Fruit fly (Drosophila melanogaster) whole organism, embryonic: ENCODE results near the gene Irp-1B.

Experiments used
- Ada2b ChIP-seq: fragments of 200-800 bp; sonication (Bioruptor generic); IDR thresholded peaks from 2 replicates; pipeline ENCODE4 v1.3.6; 2022; ENCODE audit warnings: missing biosample characterization, missing genetic modification characterization
- CG10209 ChIP-seq: fragments of 200-800 bp; sonication (Bioruptor generic); optimal IDR thresholded peaks from 3 replicates; lab custom pipeline; 2017; ENCODE audit warnings: missing biosample characterization, mild to moderate bottlenecking, missing genetic modification characterization, missing genetic modification reagents
- CG11247 ChIP-seq: fragments of 200-800 bp; sonication (Bioruptor generic); IDR thresholded peaks from 2 replicates; pipeline ENCODE4 v1.3.6; 2022; ENCODE audit warnings: missing biosample characterization, missing genetic modification characterization
- CG14667 ChIP-seq: fragments of 200-800 bp; sonication (Bioruptor generic); IDR thresholded peaks from 2 replicates; pipeline ENCODE4 v1.3.6; 2022; ENCODE audit warnings: missing biosample characterization, missing genetic modification characterization
- CG15269 ChIP-seq: fragments of 200-800 bp; sonication (Bioruptor generic); optimal IDR thresholded peaks from 2 replicates; lab custom pipeline; 2018; ENCODE audit warnings: missing biosample characterization, mild to moderate bottlenecking, missing genetic modification characterization, moderate library complexity
- CG16815 ChIP-seq: fragments of 200-800 bp; sonication (Bioruptor generic); optimal IDR thresholded peaks from 3 replicates; lab custom pipeline; 2017; ENCODE audit warnings: missing biosample characterization, mild to moderate bottlenecking, missing genetic modification characterization
- CG16863 ChIP-seq: fragments of 200-800 bp; sonication (Bioruptor generic); optimal IDR thresholded peaks from 3 replicates; lab custom pipeline; 2016; ENCODE audit warnings: missing biosample characterization, missing genetic modification characterization
- CG17802 ChIP-seq: fragments of 200-800 bp; sonication (Bioruptor generic); optimal IDR thresholded peaks from 2 replicates; lab custom pipeline; 2018; ENCODE audit warnings: missing biosample characterization, mild to moderate bottlenecking, missing genetic modification characterization, moderate library complexity
- CG18011 ChIP-seq: fragments of 200-800 bp; sonication (Bioruptor generic); optimal IDR thresholded peaks from 2 replicates; lab custom pipeline; 2017; ENCODE audit warnings: missing biosample characterization, missing genetic modification characterization, mild to moderate bottlenecking, moderate library complexity, missing genotype
- CG18476 ChIP-seq: fragments of 200-800 bp; sonication (Bioruptor generic); optimal IDR thresholded peaks from 2 replicates; lab custom pipeline; 2016; ENCODE audit warnings: missing biosample characterization, mild to moderate bottlenecking, missing genetic modification characterization
- CG18764 ChIP-seq: fragments of 200-800 bp; sonication (Bioruptor generic); optimal IDR thresholded peaks from 3 replicates; lab custom pipeline; 2016; ENCODE audit warnings: missing biosample characterization, missing genetic modification characterization
- CG2712 ChIP-seq: fragments of 200-800 bp; optimal IDR thresholded peaks from 3 replicates; lab custom pipeline; 2019; ENCODE audit warnings: missing biosample characterization, mild to moderate bottlenecking, missing genetic modification characterization, moderate library complexity
- CG31441 ChIP-seq: fragments of 200-800 bp; sonication (Bioruptor generic); IDR thresholded peaks from 2 replicates; pipeline ENCODE4 v1.3.6; 2022; ENCODE audit warnings: missing biosample characterization, missing genetic modification characterization
- CG7786 ChIP-seq: fragments of 200-800 bp; sonication (Bioruptor generic); optimal IDR thresholded peaks from 2 replicates; lab custom pipeline; 2016; ENCODE audit warnings: missing biosample characterization, missing genetic modification characterization
- CG7839 ChIP-seq: fragments of 200-800 bp; sonication (Bioruptor generic); optimal IDR thresholded peaks from 3 replicates; lab custom pipeline; 2018; ENCODE audit warnings: missing biosample characterization, mild to moderate bottlenecking, missing genetic modification characterization, moderate library complexity
- CG8359 ChIP-seq: fragments of 200-800 bp; sonication (Bioruptor generic); optimal IDR thresholded peaks from 2 replicates; lab custom pipeline; 2017; ENCODE audit warnings: missing biosample characterization, mild to moderate bottlenecking, missing genetic modification characterization, borderline replicate concordance
- CG9727 ChIP-seq: fragments of 200-800 bp; sonication (Bioruptor generic); optimal IDR thresholded peaks from 3 replicates; lab custom pipeline; 2017; ENCODE audit warnings: missing biosample characterization, mild to moderate bottlenecking, missing genetic modification characterization
- E2f2 ChIP-seq: fragments of 200-800 bp; sonication (Bioruptor generic); IDR thresholded peaks from 2 replicates; pipeline ENCODE4 v1.3.6; 2022; ENCODE audit warnings: missing biosample characterization, missing genetic modification characterization
- Fer3 ChIP-seq: fragments of 200-800 bp; sonication (Bioruptor generic); optimal IDR thresholded peaks from 2 replicates; lab custom pipeline; 2018; ENCODE audit warnings: missing biosample characterization, mild to moderate bottlenecking, missing genetic modification characterization, moderate library complexity
- HLH54F ChIP-seq: fragments of 200-800 bp; sonication (Bioruptor generic); optimal IDR thresholded peaks from 3 replicates; lab custom pipeline; 2016; ENCODE audit warnings: missing biosample characterization, missing genetic modification characterization
- Hr51 ChIP-seq, 2 experiments: fragments of 200-800 bp; sonication (Bioruptor generic); optimal IDR thresholded peaks; 2 replicates in 1 of 2; 3 replicates in 1 of 2; lab custom pipeline; 2016 to 2018; ENCODE audit warnings: missing biosample characterization in 2 of 2, missing genetic modification characterization in 2 of 2, mild to moderate bottlenecking in 1 of 2, moderate library complexity in 1 of 2
- Mad ChIP-seq: fragments of 200-800 bp; sonication (Bioruptor generic); optimal IDR thresholded peaks from 2 replicates; lab custom pipeline; 2016; ENCODE audit warnings: missing biosample characterization, missing genetic modification characterization
- NC2α ChIP-seq: fragments of 200-800 bp; sonication (Bioruptor generic); optimal IDR thresholded peaks from 2 replicates; lab custom pipeline; 2016; ENCODE audit warnings: missing biosample characterization, missing genetic modification characterization
- NFAT ChIP-seq: fragments of 200-800 bp; sonication (Bioruptor generic); IDR thresholded peaks from 2 replicates; pipeline ENCODE4 v1.3.6; 2022; ENCODE audit warnings: missing biosample characterization, missing genetic modification characterization
- Ptx1 ChIP-seq: fragments of 200-800 bp; sonication (Bioruptor generic); IDR thresholded peaks from 2 replicates; pipeline ENCODE4 v1.3.6; 2022; ENCODE audit warnings: missing biosample characterization, missing genetic modification characterization
- Ravus ChIP-seq: fragments of 200-800 bp; sonication (Bioruptor generic); IDR thresholded peaks from 2 replicates; pipeline ENCODE4 v1.3.6; 2022; ENCODE audit warnings: missing biosample characterization, missing genetic modification characterization
- Six4 ChIP-seq: fragments of 200-800 bp; sonication (Bioruptor generic); optimal IDR thresholded peaks from 2 replicates; lab custom pipeline; 2016; ENCODE audit warnings: missing biosample characterization, missing genetic modification characterization
- Sox102F ChIP-seq: fragments of 200-800 bp; sonication (Bioruptor generic); optimal IDR thresholded peaks from 2 replicates; lab custom pipeline; 2018; ENCODE audit warnings: missing biosample characterization, mild to moderate bottlenecking, missing genetic modification characterization, moderate library complexity
- Ssrp ChIP-seq: fragments of 200-800 bp; sonication (Bioruptor generic); optimal IDR thresholded peaks from 2 replicates; lab custom pipeline; 2018; ENCODE audit warnings: missing biosample characterization, mild to moderate bottlenecking, missing genetic modification characterization, moderate library complexity
- az2 ChIP-seq: fragments of 200-800 bp; sonication (Bioruptor generic); optimal IDR thresholded peaks from 3 replicates; lab custom pipeline; 2016; ENCODE audit warnings: missing biosample characterization, missing genetic modification characterization
- bcd ChIP-seq: fragments of 200-800 bp; sonication (Bioruptor generic); optimal IDR thresholded peaks from 2 replicates; lab custom pipeline; 2017; ENCODE audit warnings: missing biosample characterization, mild to moderate bottlenecking, missing genetic modification characterization
- bsh ChIP-seq, 2 experiments: fragments of 200-800 bp; sonication (Bioruptor generic); optimal IDR thresholded peaks; 2 replicates each; lab custom pipeline; 2017 to 2018; ENCODE audit warnings: mild to moderate bottlenecking in 2 of 2, missing biosample characterization in 2 of 2, missing genetic modification characterization in 2 of 2, moderate library complexity in 1 of 2
- croc ChIP-seq: fragments of 200-800 bp; sonication (Bioruptor generic); conservative IDR thresholded peaks from 3 replicates; pipeline ENCODE4 v1.3.6; 2022; ENCODE audit warnings: missing biosample characterization, missing genetic modification characterization
- crp ChIP-seq, 2 experiments: fragments of 200-800 bp; sonication (Bioruptor generic); optimal IDR thresholded peaks; 2 replicates in 1 of 2; 3 replicates in 1 of 2; lab custom pipeline; 2017; ENCODE audit warnings: missing biosample characterization in 2 of 2, missing genetic modification characterization in 2 of 2, mild to moderate bottlenecking in 1 of 2, moderate library complexity in 1 of 2
- dmrt99B ChIP-seq: fragments of 200-800 bp; sonication (Bioruptor generic); optimal IDR thresholded peaks from 2 replicates; lab custom pipeline; 2018; ENCODE audit warnings: missing biosample characterization, mild to moderate bottlenecking, missing genetic modification characterization, moderate library complexity
- ewg ChIP-seq: fragments of 200-800 bp; sonication (Bioruptor generic); optimal IDR thresholded peaks from 3 replicates; lab custom pipeline; 2017; ENCODE audit warnings: mild to moderate bottlenecking, missing biosample characterization, missing genetic modification reagents, missing genetic modification characterization
- exex ChIP-seq: fragments of 200-800 bp; sonication (Bioruptor generic); optimal IDR thresholded peaks from 4 replicates; lab custom pipeline; 2018; ENCODE audit warnings: missing biosample characterization, mild to moderate bottlenecking, missing genetic modification characterization, moderate library complexity
- fd102C ChIP-seq: fragments of 200-800 bp; sonication (Bioruptor generic); optimal IDR thresholded peaks from 2 replicates; lab custom pipeline; 2018; ENCODE audit warnings: missing biosample characterization, mild to moderate bottlenecking, missing genetic modification characterization, moderate library complexity
- inv ChIP-seq: fragments of 200-800 bp; sonication (Bioruptor generic); IDR thresholded peaks from 2 replicates; pipeline ENCODE4 v1.3.6; 2022; ENCODE audit warnings: missing biosample characterization, missing genetic modification characterization; ENCODE audit not compliant: partially characterized antibody
- kay ChIP-seq: fragments of 200-800 bp; sonication (Bioruptor generic); optimal IDR thresholded peaks from 2 replicates; lab custom pipeline; 2016; ENCODE audit warnings: missing biosample characterization, missing genetic modification characterization
- nau ChIP-seq: fragments of 200-800 bp; sonication (Bioruptor generic); optimal IDR thresholded peaks from 3 replicates; lab custom pipeline; 2017; ENCODE audit warnings: missing biosample characterization, mild to moderate bottlenecking, missing genetic modification characterization, missing genetic modification reagents
- psq ChIP-seq: fragments of 200-800 bp; sonication (Bioruptor generic); optimal IDR thresholded peaks from 2 replicates; lab custom pipeline; 2017; ENCODE audit warnings: missing biosample characterization, missing genetic modification characterization
- pzg ChIP-seq: fragments of 200-800 bp; sonication (Bioruptor generic); optimal IDR thresholded peaks from 3 replicates; lab custom pipeline; 2018; ENCODE audit warnings: missing biosample characterization, mild to moderate bottlenecking, missing genetic modification characterization, moderate library complexity
- sc ChIP-seq, 3 experiments: fragments of >200 bp in 2 of 3; fragments of 200-800 bp in 1 of 3; sonication (Bioruptor generic) in 1 of 3; optimal IDR thresholded peaks; 2 replicates in 2 of 3; 3 replicates in 1 of 3; lab custom pipeline; 2017; ENCODE audit warnings: mild to moderate bottlenecking in 1 of 3, missing biosample characterization in 1 of 3, missing genetic modification characterization in 1 of 3, missing genetic modification reagents in 1 of 3
- sens ChIP-seq: fragments of 200-800 bp; sonication (Bioruptor generic); peaks from one replicate; lab custom pipeline; 2016; ENCODE audit warnings: missing biosample characterization, missing genetic modification characterization
- sim ChIP-seq: fragments of 200-800 bp; sonication (Bioruptor generic); IDR thresholded peaks from 2 replicates; pipeline ENCODE4 v1.3.6; 2022; ENCODE audit warnings: missing biosample characterization, missing genetic modification characterization
- stc ChIP-seq: fragments of 200-800 bp; sonication (Bioruptor generic); IDR thresholded peaks from 2 replicates; pipeline ENCODE4 v1.3.6; 2022; ENCODE audit warnings: missing biosample characterization, missing genetic modification characterization
- usp ChIP-seq: fragments of >200 bp; optimal IDR thresholded peaks from 2 replicates; lab custom pipeline; 2017; ENCODE audit warnings: missing biosample characterization, missing genetic modification characterization
- vfl ChIP-seq: fragments of 200-800 bp; sonication (Bioruptor generic); optimal IDR thresholded peaks from 2 replicates; lab custom pipeline; 2016; ENCODE audit warnings: missing biosample characterization, missing genetic modification characterization
- zfh1 ChIP-seq: fragments of 200-800 bp; sonication (Bioruptor generic); IDR thresholded peaks from 3 replicates; pipeline ENCODE4 v1.3.6; 2022; ENCODE audit warnings: missing biosample characterization, missing genetic modification characterization

Irp-1B gene

dm6 chr3R:10448957-10449356 lies 36.3 kb upstream of the Irp-1B start (continued):
- peak; percentile 49 for TF ChIP-seq Sox102F (GFP tag; lab: Kevin White, UChicago)
- peak; percentile 21 for TF ChIP-seq Six4
- no peak for TF ChIP-seq NC2α (GFP tag; lab: Kevin White, UChicago)
- no peak for TF ChIP-seq sc (optimal IDR thresholded peaks at IDR 0.05; lab: Kevin White, UChicago)
- peak; percentile 8 for TF ChIP-seq sc (GFP tag; optimal IDR thresholded peaks at IDR 0.05; lab: Kevin White, UChicago)
- TF ChIP-seq Ssrp (tag; lab: Kevin White, UChicago), result peak; percentile 53
- peak; percentile 4 for TF ChIP-seq ewg (GFP tag; lab: Kevin White, UChicago)
- 0 out of 3 replicates have a peak, but pooled peaks have one; percentile 29 for TF ChIP-seq croc (GFP tag; lab: Robert Waterston, UW)
- TF ChIP-seq Ada2b (GFP tag; lab: Robert Waterston, UW), result 0 out of 2 replicates have a peak, but pooled peaks have one; percentile 12
- peak; percentile 91 for TF ChIP-seq sens (GFP tag; lab: Kevin White, UChicago)
- TF ChIP-seq CG18476 (GFP tag; lab: Kevin White, UChicago), result no peak
- no peak for TF ChIP-seq CG18011 (GFP tag; lab: Kevin White, UChicago)
- no peak for TF ChIP-seq fd102C (GFP tag; lab: Kevin White, UChicago)
- peak; percentile 18 for TF ChIP-seq bcd
- no peak for TF ChIP-seq kay
- no peak for TF ChIP-seq E2f2 (GFP tag; lab: Robert Waterston, UW)
- peak; percentile 32 for TF ChIP-seq Fer3 (tag; lab: Kevin White, UChicago)
- TF ChIP-seq CG7839 (tag; lab: Kevin White, UChicago), result peak; percentile 53
- TF ChIP-seq exex, result no peak
- TF ChIP-seq inv (GFP tag; lab: Robert Waterston, UW), result no peak
- peak; percentile 21; the same call in 1 of the 2 replicates for TF ChIP-seq Ptx1 (GFP tag; lab: Robert Waterston, UW)
- no peak for TF ChIP-seq Ravus (GFP tag; lab: Robert Waterston, UW)
- no peak for TF ChIP-seq CG18764 (GFP tag; lab: Kevin White, UChicago)
- TF ChIP-seq CG2712 (tag; lab: Kevin White, UChicago), result peak; percentile 76
- no peak for TF ChIP-seq vfl (GFP tag; lab: Kevin White, UChicago)
- no peak for TF ChIP-seq NFAT
- no peak for TF ChIP-seq nau (GFP tag; lab: Kevin White, UChicago)
- peak; percentile 63; the same call in 1 of the 2 replicates for TF ChIP-seq CG31441 (GFP tag; lab: Robert Waterston, UW)
- no peak for TF ChIP-seq CG16815
- peak; percentile 35 for TF ChIP-seq CG9727 (GFP tag; lab: Kevin White, UChicago)
- no peak for TF ChIP-seq CG16863
- peak; percentile 19 for TF ChIP-seq CG17802 (tag; lab: Kevin White, UChicago)
- peak; percentile 24 for TF ChIP-seq CG8359 (GFP tag; lab: Kevin White, UChicago)
- TF ChIP-seq crp (GFP tag; optimal IDR thresholded peaks at IDR 0.05; lab: Kevin White, UChicago), result no peak
- TF ChIP-seq CG15269 (tag; lab: Kevin White, UChicago), result peak; percentile 26
- peak; percentile 39; the same call in 1 of the 3 replicates for TF ChIP-seq zfh1 (GFP tag; lab: Robert Waterston, UW)
- no peak for TF ChIP-seq pzg
- TF ChIP-seq stc (GFP tag; lab: Robert Waterston, UW), result peak; percentile 31; the same call in 1 of the 2 replicates
- no peak for TF ChIP-seq Mad
- TF ChIP-seq Hr51 (GFP tag; optimal IDR thresholded peaks at IDR 0.05; lab: Kevin White, UChicago), result peak in 1 of 2 experiments; percentile 52
- TF ChIP-seq az2, result peak; percentile 41
- TF ChIP-seq CG11247, result no peak
- TF ChIP-seq CG10209 (GFP tag; lab: Kevin White, UChicago), result peak; percentile 17
- TF ChIP-seq sim (GFP tag; lab: Robert Waterston, UW), result no peak
- no peak for TF ChIP-seq psq (GFP tag; lab: Kevin White, UChicago)
- peak in 1 of 2 experiments; percentile 81 for TF ChIP-seq bsh (GFP tag; optimal IDR thresholded peaks at IDR 0.05; lab: Kevin White, UChicago)
- peak; percentile 63 for TF ChIP-seq dmrt99B
- no peak for TF ChIP-seq CG14667 (GFP tag; lab: Robert Waterston, UW)
- no peak for TF ChIP-seq usp (GFP tag; lab: Kevin White, UChicago)
- TF ChIP-seq HLH54F (GFP tag; lab: Kevin White, UChicago), result no peak
- TF ChIP-seq CG7786 (GFP tag; lab: Kevin White, UChicago), result no peak
